Fruit fly (Drosophila melanogaster) whole organism, embryonic: Measurements from ENCODE around the gene CG6000.

Experiments
- B-H1 ChIP-seq: fragments of 200-800 bp; sonication (Bioruptor generic); IDR thresholded peaks from 3 replicates; pipeline ENCODE4 v1.3.6; 2022; ENCODE audit warnings: missing biosample characterization, missing genetic modification characterization
- Blimp-1 ChIP-seq: fragments of 200-800 bp; sonication (Bioruptor generic); optimal IDR thresholded peaks from 3 replicates; lab custom pipeline; 2018; ENCODE audit warnings: missing biosample characterization, missing genetic modification characterization, mild to moderate bottlenecking, moderate library complexity, missing genetic modification reagents
- CG11723 ChIP-seq: fragments of 200-800 bp; sonication (Bioruptor generic); optimal IDR thresholded peaks from 2 replicates; lab custom pipeline; 2017; ENCODE audit warnings: missing biosample characterization, mild to moderate bottlenecking, missing genetic modification characterization
- CG12219 ChIP-seq: fragments of 200-800 bp; sonication (Bioruptor generic); optimal IDR thresholded peaks from 3 replicates; lab custom pipeline; 2018; ENCODE audit warnings: missing biosample characterization, mild to moderate bottlenecking, missing genetic modification characterization
- CG12299 ChIP-seq: fragments of 200-800 bp; sonication (Bioruptor generic); optimal IDR thresholded peaks from 2 replicates; lab custom pipeline; 2018; ENCODE audit warnings: missing biosample characterization, mild to moderate bottlenecking, missing genetic modification characterization
- CG13287 ChIP-seq: fragments of 200-800 bp; sonication (Bioruptor generic); IDR thresholded peaks from 2 replicates; pipeline ENCODE4 v1.3.6; 2022; ENCODE audit warnings: missing biosample characterization, missing genetic modification characterization; ENCODE audit not compliant: partially characterized antibody
- CG14441 ChIP-seq: fragments of 200-800 bp; sonication (Bioruptor generic); IDR thresholded peaks from 2 replicates; pipeline ENCODE4 v1.3.6; 2022; ENCODE audit warnings: missing biosample characterization, missing genetic modification characterization
- CG15479 ChIP-seq: fragments of 200-800 bp; sonication (Bioruptor generic); optimal IDR thresholded peaks from 3 replicates; lab custom pipeline; 2019; ENCODE audit warnings: missing biosample characterization, mild to moderate bottlenecking, missing genetic modification characterization, moderate library complexity
- CG15601 ChIP-seq: fragments of 200-800 bp; sonication (Bioruptor generic); optimal IDR thresholded peaks from 3 replicates; lab custom pipeline; 2019; ENCODE audit warnings: missing biosample characterization, mild to moderate bottlenecking, missing genetic modification characterization, moderate library complexity
- CG15696 ChIP-seq: fragments of 200-800 bp; sonication (Bioruptor generic); optimal IDR thresholded peaks from 2 replicates; lab custom pipeline; 2019; ENCODE audit warnings: missing biosample characterization, mild to moderate bottlenecking, missing genetic modification characterization, moderate library complexity
- CG17359 ChIP-seq: fragments of 200-800 bp; sonication (Bioruptor generic); optimal IDR thresholded peaks from 3 replicates; lab custom pipeline; 2018; ENCODE audit warnings: missing biosample characterization, mild to moderate bottlenecking, missing genetic modification characterization, moderate library complexity
- CG17361 ChIP-seq: fragments of 200-800 bp; sonication (Bioruptor generic); IDR thresholded peaks from 3 replicates; pipeline ENCODE4 v1.3.6; 2022; ENCODE audit warnings: missing biosample characterization, missing genetic modification characterization
- CG3163 ChIP-seq: fragments of 200-800 bp; sonication (Bioruptor generic); optimal IDR thresholded peaks from 3 replicates; lab custom pipeline; 2016; ENCODE audit warnings: missing biosample characterization, missing genetic modification characterization
- CG33557 ChIP-seq: fragments of 200-800 bp; sonication (Bioruptor generic); optimal IDR thresholded peaks from 2 replicates; lab custom pipeline; 2019; ENCODE audit warnings: missing biosample characterization, mild to moderate bottlenecking, missing genetic modification characterization, moderate library complexity
- CG34422 ChIP-seq: fragments of 200-800 bp; sonication (Bioruptor generic); IDR thresholded peaks from 3 replicates; pipeline ENCODE4 v1.3.6; 2022; ENCODE audit warnings: missing biosample characterization, missing genetic modification characterization
- CG6175 ChIP-seq: fragments of 200-800 bp; sonication (Bioruptor generic); IDR thresholded peaks from 3 replicates; pipeline ENCODE4 v1.3.6; 2022; ENCODE audit warnings: missing biosample characterization, missing genetic modification characterization
- CG6254 ChIP-seq: fragments of 200-800 bp; sonication (Bioruptor generic); optimal IDR thresholded peaks from 3 replicates; lab custom pipeline; 2017; ENCODE audit warnings: mild to moderate bottlenecking, missing biosample characterization, missing genetic modification reagents, missing genetic modification characterization
- CG6689 ChIP-seq: fragments of 200-800 bp; sonication (Bioruptor generic); IDR thresholded peaks from 2 replicates; pipeline ENCODE4 v1.3.6; 2022; ENCODE audit warnings: missing biosample characterization, missing genetic modification characterization
- CG7271 ChIP-seq: fragments of 200-800 bp; sonication (Bioruptor generic); optimal IDR thresholded peaks from 2 replicates; lab custom pipeline; 2018; ENCODE audit warnings: missing biosample characterization, mild to moderate bottlenecking, missing genetic modification characterization, moderate library complexity
- CG7556 ChIP-seq: fragments of 200-800 bp; sonication (Bioruptor generic); optimal IDR thresholded peaks from 2 replicates; lab custom pipeline; 2017; ENCODE audit warnings: missing biosample characterization, mild to moderate bottlenecking, missing genetic modification characterization
- CG8944 ChIP-seq: fragments of 200-800 bp; sonication (Bioruptor generic); optimal IDR thresholded peaks from 3 replicates; lab custom pipeline; 2016; ENCODE audit warnings: missing biosample characterization, missing genetic modification characterization
- CG9932 ChIP-seq: fragments of 200-800 bp; sonication (Bioruptor generic); IDR thresholded peaks from 2 replicates; pipeline ENCODE4 v1.3.6; 2022; ENCODE audit warnings: missing biosample characterization, missing genetic modification characterization
- Camta ChIP-seq: fragments of 200-800 bp; sonication (Bioruptor generic); optimal IDR thresholded peaks from 2 replicates; lab custom pipeline; 2016; ENCODE audit warnings: missing biosample characterization, missing genetic modification characterization
- CkIIα-i1 ChIP-seq: fragments of 200-800 bp; sonication (Bioruptor generic); IDR thresholded peaks from 2 replicates; pipeline ENCODE4 v1.3.6; 2022; ENCODE audit warnings: missing biosample characterization, missing genetic modification characterization
- D19A ChIP-seq: fragments of 200-800 bp; optimal IDR thresholded peaks from 3 replicates; lab custom pipeline; 2019; ENCODE audit warnings: missing biosample characterization, mild to moderate bottlenecking, missing genetic modification characterization, moderate library complexity
- Doc2 ChIP-seq: fragments of 200-800 bp; sonication (Bioruptor generic); IDR thresholded peaks from 2 replicates; pipeline ENCODE4 v1.3.6; 2022; ENCODE audit warnings: missing biosample characterization, missing genetic modification characterization
- Doc3 ChIP-seq: fragments of 200-800 bp; sonication (Bioruptor generic); IDR thresholded peaks from 3 replicates; pipeline ENCODE4 v1.3.6; 2022; ENCODE audit warnings: missing biosample characterization, missing genetic modification characterization; ENCODE audit not compliant: partially characterized antibody
- Fer3 ChIP-seq: fragments of 200-800 bp; sonication (Bioruptor generic); optimal IDR thresholded peaks from 2 replicates; lab custom pipeline; 2018; ENCODE audit warnings: missing biosample characterization, mild to moderate bottlenecking, missing genetic modification characterization, moderate library complexity
- H2.0 ChIP-seq: fragments of 200-800 bp; sonication (Bioruptor generic); IDR thresholded peaks from 2 replicates; pipeline ENCODE4 v1.3.6; 2022; ENCODE audit warnings: missing biosample characterization, missing genetic modification characterization
- NC2β ChIP-seq: fragments of 200-800 bp; sonication (Bioruptor generic); optimal IDR thresholded peaks from 2 replicates; lab custom pipeline; 2016; ENCODE audit warnings: missing biosample characterization, missing genetic modification characterization
- Neu2 ChIP-seq: fragments of 200-800 bp; sonication (Bioruptor generic); optimal IDR thresholded peaks from 3 replicates; lab custom pipeline; 2016; ENCODE audit warnings: missing biosample characterization, missing genetic modification characterization, borderline replicate concordance
- al ChIP-seq: fragments of 200-800 bp; sonication (Bioruptor generic); IDR thresholded peaks from 2 replicates; pipeline ENCODE4 v1.3.6; 2022; ENCODE audit warnings: missing biosample characterization, missing genetic modification characterization
- amos ChIP-seq: fragments of 200-800 bp; sonication (Bioruptor generic); IDR thresholded peaks from 2 replicates; pipeline ENCODE4 v1.3.6; 2022; ENCODE audit warnings: missing biosample characterization, missing genetic modification characterization; ENCODE audit not compliant: partially characterized antibody
- aop ChIP-seq: fragments of 200-800 bp; sonication (Bioruptor generic); IDR thresholded peaks from 2 replicates; pipeline ENCODE4 v1.3.6; 2022; ENCODE audit warnings: missing biosample characterization, missing genetic modification characterization
- ase ChIP-seq: fragments of 200-800 bp; sonication (Bioruptor generic); IDR thresholded peaks from 3 replicates; pipeline ENCODE4 v1.3.6; 2022; ENCODE audit warnings: missing biosample characterization, missing genetic modification characterization
- chif ChIP-seq, 2 experiments: fragments of 200-800 bp; sonication (Bioruptor generic); optimal IDR thresholded peaks; 3 replicates each; lab custom pipeline; 2016; ENCODE audit warnings: missing biosample characterization in 2 of 2, missing genetic modification characterization in 2 of 2
- ci ChIP-seq: fragments of 200-800 bp; sonication (Bioruptor generic); IDR thresholded peaks from 3 replicates; pipeline ENCODE4 v1.3.6; 2022; ENCODE audit warnings: missing biosample characterization, missing genetic modification characterization
- danr ChIP-seq: fragments of 200-800 bp; sonication (Bioruptor generic); IDR thresholded peaks from 2 replicates; pipeline ENCODE4 v1.3.6; 2022; ENCODE audit warnings: missing biosample characterization, missing genetic modification characterization
- esg ChIP-seq: fragments of 200-800 bp; sonication (Bioruptor generic); conservative IDR thresholded peaks from 2 replicates; pipeline ENCODE4 v1.3.6; 2022; ENCODE audit warnings: missing biosample characterization, missing genetic modification characterization
- exex ChIP-seq: fragments of 200-800 bp; sonication (Bioruptor generic); optimal IDR thresholded peaks from 4 replicates; lab custom pipeline; 2018; ENCODE audit warnings: missing biosample characterization, mild to moderate bottlenecking, missing genetic modification characterization, moderate library complexity
- eyg ChIP-seq: fragments of 200-800 bp; sonication (Bioruptor generic); optimal IDR thresholded peaks from 3 replicates; lab custom pipeline; 2016; ENCODE audit warnings: missing biosample characterization, missing genetic modification characterization
- fd102C ChIP-seq: fragments of 200-800 bp; sonication (Bioruptor generic); optimal IDR thresholded peaks from 2 replicates; lab custom pipeline; 2018; ENCODE audit warnings: missing biosample characterization, mild to moderate bottlenecking, missing genetic modification characterization, moderate library complexity
- fd3F ChIP-seq: fragments of 200-800 bp; sonication (Bioruptor generic); optimal IDR thresholded peaks from 2 replicates; lab custom pipeline; 2018; ENCODE audit warnings: missing biosample characterization, mild to moderate bottlenecking, missing genetic modification characterization, moderate library complexity
- ftz-f1 ChIP-seq: fragments of 200-800 bp; sonication (Bioruptor generic); optimal IDR thresholded peaks from 2 replicates; lab custom pipeline; 2016; ENCODE audit warnings: missing biosample characterization, missing genetic modification characterization
- row ChIP-seq: fragments of 200-800 bp; sonication (Bioruptor generic); IDR thresholded peaks from 3 replicates; pipeline ENCODE4 v1.3.6; 2022; ENCODE audit warnings: missing biosample characterization, missing genetic modification characterization
- scrt ChIP-seq: fragments of 200-800 bp; sonication (Bioruptor generic); optimal IDR thresholded peaks from 2 replicates; lab custom pipeline; 2018; ENCODE audit warnings: missing biosample characterization, mild to moderate bottlenecking, missing genetic modification characterization, moderate library complexity
- sob ChIP-seq: fragments of 200-800 bp; sonication (Bioruptor generic); IDR thresholded peaks from 2 replicates; pipeline ENCODE4 v1.3.6; 2022; ENCODE audit warnings: missing biosample characterization, missing genetic modification characterization
- tx ChIP-seq: fragments of 200-800 bp; sonication (Bioruptor generic); optimal IDR thresholded peaks from 2 replicates; lab custom pipeline; 2016; ENCODE audit warnings: missing biosample characterization, missing genetic modification characterization
- vnd ChIP-seq: fragments of 200-800 bp; sonication (Bioruptor generic); IDR thresholded peaks from 3 replicates; pipeline ENCODE4 v1.3.6; 2022; ENCODE audit warnings: missing biosample characterization, missing genetic modification characterization; ENCODE audit not compliant: partially characterized antibody
- vvl ChIP-seq: fragments of 200-800 bp; sonication (Bioruptor generic); IDR thresholded peaks from 2 replicates; pipeline ENCODE4 v1.3.6; 2022; ENCODE audit warnings: missing biosample characterization, missing genetic modification characterization

The CG6000 gene

dm6 chr3R:24010637-24011214 lies 43.5 kb upstream of the CG6000 start (continued):
- TF ChIP-seq CG17361 (peak; percentile 61), CG14441 (peak; percentile 73), scrt (GFP tag; lab: Kevin White, UChicago) (peak; percentile 82), CG12299 (tag; lab: Kevin White, UChicago) (peak; percentile 18), Blimp-1 (GFP tag; lab: Kevin White, UChicago) (peak; percentile 53), esg (peak; percentile 52), vnd (no peak), CG33557 (GFP tag; lab: Kevin White, UChicago) (no peak), CG17359 (tag; lab: Kevin White, UChicago) (peak; percentile 66), exex (no peak), CG34422 (GFP tag; lab: Robert Waterston, UW) (0 out of 3 replicates have a peak, but pooled peaks have one; percentile 37), CG6689 (GFP tag; lab: Robert Waterston, UW) (peak; percentile 68), eyg (GFP tag; lab: Kevin White, UChicago) (no peak), al (GFP tag; lab: Robert Waterston, UW) (peak; percentile 59), sob (GFP tag; lab: Robert Waterston, UW) (peak; percentile 53; the same call in 1 of the 2 replicates), NC2β (GFP tag; lab: Kevin White, UChicago) (no peak), ftz-f1 (GFP tag; lab: Kevin White, UChicago) (no peak), CG12219 (GFP tag; lab: Kevin White, UChicago) (peak; percentile 64), Doc2 (GFP tag; lab: Robert Waterston, UW) (0 out of 2 replicates have a peak, but pooled peaks have one; percentile 18), CG6254 (no peak), aop (no peak), chif (GFP tag; optimal IDR thresholded peaks at IDR 0.05; lab: Kevin White, UChicago) (peak in 1 of 2 experiments; percentile 1), Doc3 (no peak), CkIIα-i1 (GFP tag; lab: Robert Waterston, UW) (no peak), CG13287 (GFP tag; lab: Robert Waterston, UW) (no peak), tx (no peak), CG3163 (no peak), vvl (peak; percentile 61), danr (GFP tag; lab: Robert Waterston, UW) (peak; percentile 64), fd3F (GFP tag; lab: Kevin White, UChicago) (peak; percentile 62), B-H1 (GFP tag; lab: Robert Waterston, UW) (peak; percentile 57), CG7271 (tag; lab: Kevin White, UChicago) (no peak), CG6175 (no peak; the same call in 2 of the 3 replicates), fd102C (GFP tag; lab: Kevin White, UChicago) (no peak), row (GFP tag; lab: Robert Waterston, UW) (peak; percentile 85), Neu2 (GFP tag; lab: Kevin White, UChicago) (no peak), CG9932 (peak; percentile 55), Fer3 (tag; lab: Kevin White, UChicago) (peak; percentile 62), CG15601 (tag; lab: Kevin White, UChicago) (peak; percentile 10), D19A (tag; lab: Kevin White, UChicago) (peak; percentile 25), Camta (GFP tag; lab: Kevin White, UChicago) (no peak), H2.0 (GFP tag; lab: Robert Waterston, UW) (peak; percentile 52; the same call in 1 of the 2 replicates), CG15696 (tag; lab: Kevin White, UChicago) (no peak), ci (GFP tag; lab: Robert Waterston, UW) (peak; percentile 79), ase (GFP tag; lab: Robert Waterston, UW) (no peak), CG8944 (no peak), CG11723 (GFP tag; lab: Kevin White, UChicago) (peak; percentile 3), CG7556 (GFP tag; lab: Kevin White, UChicago) (peak; percentile 75), CG15479 (no peak), amos (GFP tag; lab: Robert Waterston, UW) (no peak)
